Fruit fly (Drosophila melanogaster) whole organism, embryonic: ENCODE results near the gene CG14647.
A peak's percentile ranks its signal among the peaks of the same experiment; 100 is the strongest.

Experiments used
- Atf3 ChIP-seq: fragments of 200-800 bp; sonication (Bioruptor generic); optimal IDR thresholded peaks from 3 replicates; lab custom pipeline; 2016; ENCODE audit warnings: missing biosample characterization, missing genetic modification characterization
- Awh ChIP-seq: fragments of 200-800 bp; sonication (Bioruptor generic); IDR thresholded peaks from 2 replicates; pipeline ENCODE4, ENCODE4 v1.3.6; 2022; ENCODE audit warnings: missing biosample characterization, missing genetic modification characterization
- B-H1 ChIP-seq: fragments of 200-800 bp; sonication (Bioruptor generic); IDR thresholded peaks from 3 replicates; pipeline ENCODE4 v1.3.6; 2022; ENCODE audit warnings: missing biosample characterization, missing genetic modification characterization
- B-H2 ChIP-seq: fragments of 200-800 bp; sonication (Bioruptor generic); optimal IDR thresholded peaks from 2 replicates; lab custom pipeline; 2018; ENCODE audit warnings: missing biosample characterization, mild to moderate bottlenecking, missing genetic modification characterization
- CG10321 ChIP-seq: fragments of 200-800 bp; sonication (Bioruptor generic); IDR thresholded peaks from 2 replicates; pipeline ENCODE4 v1.3.6; 2022; ENCODE audit warnings: missing biosample characterization, missing genetic modification characterization
- CG10366 ChIP-seq: fragments of 200-800 bp; sonication (Bioruptor generic); IDR thresholded peaks from 2 replicates; pipeline ENCODE4 v1.3.6; 2022; ENCODE audit warnings: missing biosample characterization, missing genetic modification characterization
- CG10543 ChIP-seq: fragments of 200-800 bp; sonication (Bioruptor generic); optimal IDR thresholded peaks from 3 replicates; lab custom pipeline; 2017; ENCODE audit warnings: missing biosample characterization, mild to moderate bottlenecking, missing genetic modification characterization, moderate library complexity
- CG11085 ChIP-seq: fragments of 200-800 bp; sonication (Bioruptor generic); IDR thresholded peaks from 2 replicates; pipeline ENCODE4 v1.3.6; 2022; ENCODE audit warnings: missing biosample characterization, missing genetic modification characterization
- CG11398 ChIP-seq: fragments of 200-800 bp; sonication (Bioruptor generic); optimal IDR thresholded peaks from 2 replicates; lab custom pipeline; 2016; ENCODE audit warnings: missing biosample characterization, missing genetic modification characterization
- CG11560 ChIP-seq: fragments of 200-800 bp; sonication (Bioruptor generic); IDR thresholded peaks from 3 replicates; pipeline ENCODE4 v1.3.6; 2022; ENCODE audit warnings: missing biosample characterization, missing genetic modification characterization
- CG11695 ChIP-seq: fragments of 200-800 bp; sonication (Bioruptor generic); IDR thresholded peaks from 3 replicates; pipeline ENCODE4 v1.3.6; 2022; ENCODE audit warnings: missing biosample characterization, missing genetic modification characterization
- CG13894 ChIP-seq: fragments of 200-800 bp; sonication (Bioruptor generic); optimal IDR thresholded peaks from 3 replicates; lab custom pipeline; 2018; ENCODE audit warnings: missing biosample characterization, mild to moderate bottlenecking, missing genetic modification characterization, moderate library complexity
- CG15269 ChIP-seq: fragments of 200-800 bp; sonication (Bioruptor generic); optimal IDR thresholded peaks from 2 replicates; lab custom pipeline; 2018; ENCODE audit warnings: missing biosample characterization, mild to moderate bottlenecking, missing genetic modification characterization, moderate library complexity
- CG1602 ChIP-seq: fragments of 200-800 bp; sonication (Bioruptor generic); optimal IDR thresholded peaks from 3 replicates; lab custom pipeline; 2016; ENCODE audit warnings: missing biosample characterization, missing genetic modification characterization
- CG17802 ChIP-seq: fragments of 200-800 bp; sonication (Bioruptor generic); optimal IDR thresholded peaks from 2 replicates; lab custom pipeline; 2018; ENCODE audit warnings: missing biosample characterization, mild to moderate bottlenecking, missing genetic modification characterization, moderate library complexity
- CG18011 ChIP-seq: fragments of 200-800 bp; sonication (Bioruptor generic); optimal IDR thresholded peaks from 2 replicates; lab custom pipeline; 2017; ENCODE audit warnings: missing biosample characterization, missing genetic modification characterization, mild to moderate bottlenecking, moderate library complexity, missing genotype
- CG30403 ChIP-seq: fragments of 200-800 bp; sonication (Bioruptor generic); optimal IDR thresholded peaks from 3 replicates; lab custom pipeline; 2016; ENCODE audit warnings: missing biosample characterization, missing genetic modification characterization
- CG4404 ChIP-seq: fragments of 200-800 bp; sonication (Bioruptor generic); IDR thresholded peaks from 2 replicates; pipeline ENCODE4 v1.3.6; 2022; ENCODE audit warnings: missing biosample characterization, missing genetic modification characterization
- CG5953 ChIP-seq: fragments of 200-800 bp; sonication (Bioruptor generic); IDR thresholded peaks from 2 replicates; pipeline ENCODE4 v1.3.6; 2022; ENCODE audit warnings: missing biosample characterization, missing genetic modification characterization
- CG6254 ChIP-seq: fragments of 200-800 bp; sonication (Bioruptor generic); optimal IDR thresholded peaks from 3 replicates; lab custom pipeline; 2017; ENCODE audit warnings: mild to moderate bottlenecking, missing biosample characterization, missing genetic modification reagents, missing genetic modification characterization
- CG6791 ChIP-seq: fragments of 200-800 bp; sonication (Bioruptor generic); IDR thresholded peaks from 3 replicates; pipeline ENCODE4 v1.3.6; 2022; ENCODE audit warnings: missing biosample characterization, missing genetic modification characterization; ENCODE audit not compliant: partially characterized antibody
- CG7357 ChIP-seq: fragments of 200-800 bp; sonication (Bioruptor generic); IDR thresholded peaks from 3 replicates; pipeline ENCODE4 v1.3.6; 2022; ENCODE audit warnings: missing biosample characterization, missing genetic modification characterization
- CG8089 ChIP-seq: fragments of 200-800 bp; sonication (Bioruptor generic); optimal IDR thresholded peaks from 3 replicates; lab custom pipeline; 2016; ENCODE audit warnings: missing biosample characterization, missing genetic modification characterization
- Camta ChIP-seq: fragments of 200-800 bp; sonication (Bioruptor generic); optimal IDR thresholded peaks from 2 replicates; lab custom pipeline; 2016; ENCODE audit warnings: missing biosample characterization, missing genetic modification characterization
- Doc3 ChIP-seq: fragments of 200-800 bp; sonication (Bioruptor generic); IDR thresholded peaks from 3 replicates; pipeline ENCODE4 v1.3.6; 2022; ENCODE audit warnings: missing biosample characterization, missing genetic modification characterization; ENCODE audit not compliant: partially characterized antibody
- Hey ChIP-seq: fragments of 200-800 bp; sonication (Bioruptor generic); optimal IDR thresholded peaks from 3 replicates; lab custom pipeline; 2018; ENCODE audit warnings: missing biosample characterization, mild to moderate bottlenecking, missing genetic modification characterization
- Hsf ChIP-seq: fragments of 200-800 bp; sonication (Bioruptor generic); optimal IDR thresholded peaks from 3 replicates; lab custom pipeline; 2016; ENCODE audit warnings: missing biosample characterization, missing genetic modification characterization
- Kr ChIP-seq: fragments of 200-800 bp; sonication (Bioruptor generic); optimal IDR thresholded peaks from 2 replicates; lab custom pipeline; 2017; ENCODE audit warnings: missing biosample characterization, mild to moderate bottlenecking, missing genetic modification characterization
- Mes4 ChIP-seq: fragments of 200-800 bp; sonication (Bioruptor generic); optimal IDR thresholded peaks from 2 replicates; lab custom pipeline; 2016; ENCODE audit warnings: missing biosample characterization, missing genetic modification characterization
- Scr ChIP-seq: fragments of 200-800 bp; sonication (Bioruptor generic); IDR thresholded peaks from 2 replicates; pipeline ENCODE4 v1.3.6; 2022; ENCODE audit warnings: missing biosample characterization, missing genetic modification characterization; ENCODE audit not compliant: partially characterized antibody
- Taf1 ChIP-seq: fragments of 200-800 bp; sonication (Bioruptor generic); IDR thresholded peaks from 2 replicates; pipeline ENCODE4 v1.3.6; 2022; ENCODE audit warnings: missing biosample characterization, missing genetic modification characterization
- chm ChIP-seq: fragments of 200-800 bp; sonication (Bioruptor generic); IDR thresholded peaks from 2 replicates; pipeline ENCODE4 v1.3.6; 2022; ENCODE audit warnings: missing biosample characterization, missing genetic modification characterization
- corto ChIP-seq: fragments of 200-800 bp; sonication (Bioruptor generic); optimal IDR thresholded peaks from 2 replicates; lab custom pipeline; 2016; ENCODE audit warnings: missing biosample characterization, mild to moderate bottlenecking, missing genetic modification characterization, moderate library complexity
- croc ChIP-seq: fragments of 200-800 bp; sonication (Bioruptor generic); conservative IDR thresholded peaks from 3 replicates; pipeline ENCODE4 v1.3.6; 2022; ENCODE audit warnings: missing biosample characterization, missing genetic modification characterization
- en ChIP-seq: fragments of 200-800 bp; sonication (Bioruptor generic); optimal IDR thresholded peaks from 2 replicates; lab custom pipeline; 2016; ENCODE audit warnings: missing biosample characterization, missing genetic modification characterization
- fu2 ChIP-seq: fragments of 200-800 bp; sonication (Bioruptor generic); optimal IDR thresholded peaks from 2 replicates; lab custom pipeline; 2016; ENCODE audit warnings: missing biosample characterization, missing genetic modification characterization
- gfzf ChIP-seq: fragments of 200-800 bp; sonication (Bioruptor generic); optimal IDR thresholded peaks from 2 replicates; lab custom pipeline; 2016; ENCODE audit warnings: missing biosample characterization, mild to moderate bottlenecking, missing genetic modification characterization, moderate library complexity
- grau ChIP-seq: fragments of 200-800 bp; optimal IDR thresholded peaks from 3 replicates; lab custom pipeline; 2019; ENCODE audit warnings: missing biosample characterization, mild to moderate bottlenecking, missing genetic modification characterization, moderate library complexity
- gro ChIP-seq: fragments of 200-800 bp; sonication (Bioruptor generic); optimal IDR thresholded peaks from 2 replicates; lab custom pipeline; 2016; ENCODE audit warnings: missing biosample characterization, missing genetic modification characterization
- gt ChIP-seq: fragments of 200-800 bp; sonication (Bioruptor generic); IDR thresholded peaks from 2 replicates; pipeline ENCODE4 v1.3.6; 2022; ENCODE audit warnings: missing biosample characterization, missing genetic modification characterization
- inv ChIP-seq: fragments of 200-800 bp; sonication (Bioruptor generic); IDR thresholded peaks from 2 replicates; pipeline ENCODE4 v1.3.6; 2022; ENCODE audit warnings: missing biosample characterization, missing genetic modification characterization; ENCODE audit not compliant: partially characterized antibody
- ken ChIP-seq: fragments of 200-800 bp; sonication (Bioruptor generic); IDR thresholded peaks from 3 replicates; pipeline ENCODE4 v1.3.6; 2022; ENCODE audit warnings: missing biosample characterization, missing genetic modification characterization
- lilli ChIP-seq: fragments of 200-800 bp; sonication (Bioruptor generic); optimal IDR thresholded peaks from 3 replicates; lab custom pipeline; 2016; ENCODE audit warnings: missing biosample characterization, missing genetic modification characterization
- nerfin-1 ChIP-seq: fragments of 200-800 bp; sonication (Bioruptor generic); optimal IDR thresholded peaks from 3 replicates; lab custom pipeline; 2019; ENCODE audit warnings: missing biosample characterization, mild to moderate bottlenecking, missing genetic modification characterization, moderate library complexity
- pho ChIP-seq: fragments of 200-800 bp; sonication (Bioruptor generic); optimal IDR thresholded peaks from 2 replicates; lab custom pipeline; 2016; ENCODE audit warnings: missing biosample characterization, missing genetic modification characterization
- ro ChIP-seq: fragments of 200-800 bp; sonication (Bioruptor generic); IDR thresholded peaks from 2 replicates; pipeline ENCODE4 v1.3.6; 2022; ENCODE audit warnings: missing biosample characterization, missing genetic modification characterization
- shn ChIP-seq: fragments of 200-800 bp; sonication (Bioruptor generic); optimal IDR thresholded peaks from 3 replicates; lab custom pipeline; 2016; ENCODE audit warnings: missing biosample characterization, missing genetic modification characterization
- sim ChIP-seq: fragments of 200-800 bp; sonication (Bioruptor generic); IDR thresholded peaks from 2 replicates; pipeline ENCODE4 v1.3.6; 2022; ENCODE audit warnings: missing biosample characterization, missing genetic modification characterization
- so ChIP-seq: fragments of 200-800 bp; sonication (Bioruptor generic); IDR thresholded peaks from 3 replicates; pipeline ENCODE4 v1.3.6; 2022; ENCODE audit warnings: missing biosample characterization, missing genetic modification characterization
- sqz ChIP-seq: fragments of 200-800 bp; sonication (Bioruptor generic); optimal IDR thresholded peaks from 3 replicates; lab custom pipeline; 2018; ENCODE audit warnings: missing biosample characterization, mild to moderate bottlenecking, missing genetic modification characterization
- ssp ChIP-seq: fragments of 200-800 bp; sonication (Bioruptor generic); IDR thresholded peaks from 2 replicates; pipeline ENCODE4 v1.3.6; 2022; ENCODE audit warnings: missing biosample characterization, missing genetic modification characterization

Gene CG14647

dm6 chr3R:4381079-4381919, 19.0 kb upstream of the CG14647 start, which contains the start of gene Cont (continued):
- TF ChIP-seq CG8089 (GFP tag; lab: Kevin White, UChicago) = no peak
- no peak for TF ChIP-seq Awh (GFP tag; lab: Robert Waterston, UW)
- no peak for TF ChIP-seq CG30403 (GFP tag; lab: Kevin White, UChicago)
- TF ChIP-seq CG10543 (GFP tag; lab: Kevin White, UChicago) = no peak
- no peak for TF ChIP-seq CG7357
- TF ChIP-seq pho (GFP tag; lab: Kevin White, UChicago) = no peak
- TF ChIP-seq Scr = peak; percentile 91
- no peak for TF ChIP-seq ken
- TF ChIP-seq B-H1 = no peak
- no peak for TF ChIP-seq en (GFP tag; lab: Kevin White, UChicago)
- no peak for TF ChIP-seq Taf1 (GFP tag; lab: Robert Waterston, UW)
- no peak for TF ChIP-seq Hey (tag; lab: Kevin White, UChicago)
- no peak for TF ChIP-seq nerfin-1 (tag; lab: Kevin White, UChicago)
- peak; percentile 14 for TF ChIP-seq CG13894 (tag; lab: Kevin White, UChicago)
- TF ChIP-seq gfzf (GFP tag; lab: Kevin White, UChicago) = peak; percentile 9
- TF ChIP-seq so (GFP tag; lab: Robert Waterston, UW) = no peak
- no peak for TF ChIP-seq croc
- no peak for TF ChIP-seq Hsf (GFP tag; lab: Kevin White, UChicago)
- no peak for TF ChIP-seq CG15269 (tag; lab: Kevin White, UChicago)
- TF ChIP-seq CG10366 = no peak
- no peak for TF ChIP-seq ro
- no peak for TF ChIP-seq CG4404
- TF ChIP-seq corto (GFP tag; lab: Kevin White, UChicago) = no peak
- no peak for TF ChIP-seq CG6254
- peak; percentile 92 for TF ChIP-seq CG11560 (tag; lab: Robert Waterston, UW)
- TF ChIP-seq CG11398 (GFP tag; lab: Kevin White, UChicago) = no peak
- no peak for TF ChIP-seq sqz (GFP tag; lab: Kevin White, UChicago)
- TF ChIP-seq CG1602 (GFP tag; lab: Kevin White, UChicago) = no peak
- peak; percentile 5 for TF ChIP-seq grau
- TF ChIP-seq chm (GFP tag; lab: Robert Waterston, UW) = no peak
- peak; percentile 22 for TF ChIP-seq B-H2
- peak; percentile 85 for TF ChIP-seq inv
- no peak for TF ChIP-seq sim
- TF ChIP-seq CG18011 = no peak
- no peak for TF ChIP-seq Kr (GFP tag; lab: Kevin White, UChicago)
- TF ChIP-seq CG5953 (GFP tag; lab: Robert Waterston, UW) = no peak
- TF ChIP-seq lilli (GFP tag; lab: Kevin White, UChicago) = peak; percentile 49
- TF ChIP-seq Atf3 (GFP tag; lab: Kevin White, UChicago) = no peak
- TF ChIP-seq gt (GFP tag; lab: Robert Waterston, UW) = no peak
- peak; percentile 97 for TF ChIP-seq CG6791 (GFP tag; lab: Robert Waterston, UW)
- TF ChIP-seq fu2 (GFP tag; lab: Kevin White, UChicago) = no peak
- no peak for TF ChIP-seq Camta (GFP tag; lab: Kevin White, UChicago)
- peak; percentile 89 for TF ChIP-seq Doc3 (GFP tag; lab: Robert Waterston, UW)
- TF ChIP-seq shn (GFP tag; lab: Kevin White, UChicago) = no peak
- no peak for TF ChIP-seq CG17802
- TF ChIP-seq gro (GFP tag; lab: Kevin White, UChicago) = peak; percentile 62
- TF ChIP-seq Mes4 (GFP tag; lab: Kevin White, UChicago) = no peak
- TF ChIP-seq ssp = no peak
- TF ChIP-seq CG11695 (GFP tag; lab: Robert Waterston, UW) = no peak
- TF ChIP-seq CG11085 = no peak
- TF ChIP-seq CG10321 (GFP tag; lab: Robert Waterston, UW) = no peak
